Worm (Caenorhabditis elegans): ENCODE data around the gene C32A9.1.
A peak's percentile ranks its signal among the peaks of the same experiment; 100 is the strongest.

Gene C32A9.1

ce11 chrX:10260035-10260434 lies at the start of gene C32A9.1:
C32A9.1 (minus strand) TSS chrX:10260135.
- TF ChIP-seq ceh-39 (tag; optimal IDR thresholded peaks at IDR 0.05) (no peak), pha-4 (tag; optimal IDR thresholded peaks at IDR 0.05) (no peak), ztf-11 (tag; optimal IDR thresholded peaks at IDR 0.05) (no peak), nhr-28 (tag; optimal IDR thresholded peaks at IDR 0.05) (no peak), mep-1 (tag; optimal IDR thresholded peaks at IDR 0.05) (no peak), sem-2 (GFP tag; optimal IDR thresholded peaks at IDR 0.05) (no peak), nhr-237 (tag; optimal IDR thresholded peaks at IDR 0.05) (no peak), ces-1 (GFP tag; optimal IDR thresholded peaks at IDR 0.05) (no peak), nhr-76 (tag; optimal IDR thresholded peaks at IDR 0.05) (no peak), unc-62 (GFP tag; optimal IDR thresholded peaks at IDR 0.05) (no peak), zip-8 (tag; optimal IDR thresholded peaks at IDR 0.05) (no peak), lin-13 (tag; optimal IDR thresholded peaks at IDR 0.05) (no peak), drap-1 (GFP tag; optimal IDR thresholded peaks at IDR 0.05) (no peak), elt-1 (tag; optimal IDR thresholded peaks at IDR 0.05; ENCODE audit: borderline replicate concordance, insufficient read depth) (no peak), snpc-4 (tag; optimal IDR thresholded peaks at IDR 0.05) (no peak), nhr-2 (tag; optimal IDR thresholded peaks at IDR 0.05) (no peak)

ce11 chrX:10307495-10307894 lies 47.6 kb upstream of the C32A9.1 start, which contains the start of gene F41E7.7:
F41E7.7 (plus strand) TSS chrX:10307795.
- TF ChIP-seq flh-1 (GFP tag; optimal IDR thresholded peaks at IDR 0.05) (no peak), elt-1 (tag; optimal IDR thresholded peaks at IDR 0.05; ENCODE audit: borderline replicate concordance, insufficient read depth) (no peak), drap-1 (GFP tag; optimal IDR thresholded peaks at IDR 0.05) (no peak), unc-39 (tag; optimal IDR thresholded peaks at IDR 0.05) (no peak), unc-120 (tag; optimal IDR thresholded peaks at IDR 0.05; ENCODE audit: poor library complexity, severe bottlenecking) (no peak), lin-32 (GFP tag; optimal IDR thresholded peaks at IDR 0.05) (no peak), snpc-4 (tag; optimal IDR thresholded peaks at IDR 0.05) (no peak), cnd-1 (tag; optimal IDR thresholded peaks at IDR 0.05) (no peak), unc-62 (GFP tag; optimal IDR thresholded peaks at IDR 0.05) (no peak), sptf-1 (tag; optimal IDR thresholded peaks at IDR 0.05) (no peak), ham-2 (GFP tag; optimal IDR thresholded peaks at IDR 0.05) (no peak), zip-8 (tag; optimal IDR thresholded peaks at IDR 0.05) (no peak), nhr-2 (tag; optimal IDR thresholded peaks at IDR 0.05) (no peak), ces-1 (GFP tag; optimal IDR thresholded peaks at IDR 0.05) (no peak), blmp-1 (tag; optimal IDR thresholded peaks at IDR 0.05) (no peak), bed-3 (GFP tag; optimal IDR thresholded peaks at IDR 0.05) (no peak), M03D4.4 (tag; optimal IDR thresholded peaks at IDR 0.05) (no peak), hlh-1 (tag; optimal IDR thresholded peaks at IDR 0.05) (no peak)

ce11 chrX:10306923-10307322 lies 47.0 kb upstream of the C32A9.1 start:
- TF ChIP-seq mab-5 (tag; optimal IDR thresholded peaks at IDR 0.05) (no peak), ceh-43 (GFP tag; optimal IDR thresholded peaks at IDR 0.05) (no peak), drap-1 (GFP tag; optimal IDR thresholded peaks at IDR 0.05) (no peak)

ce11 chrX:10306289-10306688 lies 46.4 kb upstream of the C32A9.1 start, which contains the start of gene cnc-8:
cnc-8 (plus strand) TSS chrX:10306595.
- no peak for TF ChIP-seq lin-13 (tag; optimal IDR thresholded peaks at IDR 0.05)
- no peak for TF ChIP-seq drap-1 (GFP tag; optimal IDR thresholded peaks at IDR 0.05)
- TF ChIP-seq ceh-39 (tag; optimal IDR thresholded peaks at IDR 0.05) = no peak
- TF ChIP-seq elt-3 (tag; optimal IDR thresholded peaks at IDR 0.05) = no peak
- no peak for TF ChIP-seq ceh-83 (GFP tag; optimal IDR thresholded peaks at IDR 0.05)
- TF ChIP-seq lin-32 (GFP tag; optimal IDR thresholded peaks at IDR 0.05) = no peak
- TF ChIP-seq nhr-12 (tag; optimal IDR thresholded peaks at IDR 0.05) = no peak
- TF ChIP-seq bed-3 (GFP tag; optimal IDR thresholded peaks at IDR 0.05) = no peak

- TF ChIP-seq unc-62 (GFP tag; optimal IDR thresholded peaks at IDR 0.05) (peak; percentile 8), elt-1 (tag; optimal IDR thresholded peaks at IDR 0.05; ENCODE audit: borderline replicate concordance, insufficient read depth) (peak; percentile 57), sptf-1 (tag; optimal IDR thresholded peaks at IDR 0.05) (no peak)
These were observed 44.2 kb upstream of the C32A9.1 start, which contains the start of gene fipr-21 for ce11 chrX:10304178-10304577. fipr-21 (plus strand) TSS chrX:10304529.
